Fruit fly (Drosophila melanogaster) whole organism, wandering third instar larva: ENCODE data around the gene Lrrk.

Experiments
- Abd-B ChIP-seq: fragments of >200 bp; optimal IDR thresholded peaks from 2 replicates; lab custom pipeline; 2017; ENCODE audit warnings: missing biosample characterization, missing genetic modification characterization
- CG32264 ChIP-seq: fragments of 200-800 bp; sonication (Bioruptor generic); optimal IDR thresholded peaks from 2 replicates; lab custom pipeline; 2016; ENCODE audit warnings: missing biosample characterization, missing genetic modification characterization
- CrebA ChIP-seq: fragments of 200-800 bp; sonication (Bioruptor generic); optimal IDR thresholded peaks from 2 replicates; lab custom pipeline; 2016; ENCODE audit warnings: missing biosample characterization, mild to moderate bottlenecking, missing genetic modification characterization, borderline replicate concordance
- Dfd ChIP-seq: fragments of >200 bp; optimal IDR thresholded peaks from 2 replicates; lab custom pipeline; 2017; ENCODE audit warnings: missing biosample characterization, missing genetic modification characterization
- Dif ChIP-seq: fragments of 200-275, 200-300 bp; sonication (Bioruptor generic); optimal IDR thresholded peaks from 2 replicates; lab custom pipeline; 2018; ENCODE audit warnings: missing biosample characterization, missing genetic modification characterization; ENCODE audit not compliant: partially characterized antibody
- GATAd ChIP-seq: sonication (Bioruptor generic); optimal IDR thresholded peaks from 2 replicates; lab custom pipeline; 2016; ENCODE audit warnings: missing biosample characterization, missing genetic modification characterization
- HLH106 ChIP-seq: fragments of 200-800 bp; optimal IDR thresholded peaks from 3 replicates; lab custom pipeline; 2019; ENCODE audit warnings: missing biosample characterization, mild to moderate bottlenecking, missing genetic modification characterization, moderate library complexity
- Hnf4 ChIP-seq: fragments of 200-800 bp; sonication (Bioruptor generic); optimal IDR thresholded peaks from 2 replicates; lab custom pipeline; 2016; ENCODE audit warnings: missing biosample characterization, mild to moderate bottlenecking, missing genetic modification characterization
- Hr78 ChIP-seq: fragments of >200 bp; optimal IDR thresholded peaks from 2 replicates; lab custom pipeline; 2017; ENCODE audit warnings: missing biosample characterization, missing genetic modification characterization
- Hr83 ChIP-seq: fragments of 200-300 bp; sonication (Bioruptor generic); optimal IDR thresholded peaks from 2 replicates; lab custom pipeline; 2016; ENCODE audit warnings: missing biosample characterization, mild to moderate bottlenecking, missing genetic modification characterization, moderate library complexity; ENCODE audit not compliant: poor library complexity, severe bottlenecking
- Jra ChIP-seq: sonication (Bioruptor generic); optimal IDR thresholded peaks from 2 replicates; lab custom pipeline; 2016; ENCODE audit warnings: missing biosample characterization, missing genetic modification characterization
- Myc ChIP-seq: fragments of >200 bp; optimal IDR thresholded peaks from 2 replicates; lab custom pipeline; 2017
- N ChIP-seq: fragments of >200 bp; optimal IDR thresholded peaks from 2 replicates; lab custom pipeline; 2018; ENCODE audit warnings: missing biosample characterization, missing external identifiers, missing genetic modification characterization
- Sp1 ChIP-seq: fragments of 200-800 bp; sonication (Bioruptor generic); optimal IDR thresholded peaks from 3 replicates; lab custom pipeline; 2019; ENCODE audit warnings: missing biosample characterization, mild to moderate bottlenecking, missing genetic modification characterization, moderate library complexity
- br ChIP-seq: fragments of 200-800 bp; sonication (Bioruptor generic); optimal IDR thresholded peaks from 2 replicates; lab custom pipeline; 2016; ENCODE audit warnings: missing biosample characterization, missing genetic modification characterization
- brk ChIP-seq: fragments of 200-800 bp; sonication (Bioruptor generic); optimal IDR thresholded peaks from 2 replicates; lab custom pipeline; 2016; ENCODE audit warnings: missing biosample characterization, mild to moderate bottlenecking, missing genetic modification characterization
- dl ChIP-seq, 2 experiments: fragments of 175-275, 200-275 bp in 1 of 2; fragments of 200-275 bp in 1 of 2; sonication (Bioruptor generic); optimal IDR thresholded peaks; lab custom pipeline; 2018; ENCODE audit warnings: mild to moderate bottlenecking in 2 of 2, missing biosample characterization in 2 of 2, missing genetic modification characterization in 2 of 2, moderate library complexity in 2 of 2; ENCODE audit not compliant: partially characterized antibody in 2 of 2, insufficient read depth in 1 of 2
- dmrt93B ChIP-seq: fragments of 200-800 bp; sonication (Bioruptor generic); optimal IDR thresholded peaks from 2 replicates; lab custom pipeline; 2018; ENCODE audit warnings: missing biosample characterization, mild to moderate bottlenecking, missing genetic modification characterization
- dsf ChIP-seq: sonication (Bioruptor generic); optimal IDR thresholded peaks from 2 replicates; lab custom pipeline; 2016; ENCODE audit warnings: missing biosample characterization, missing genetic modification characterization, borderline replicate concordance
- foxo ChIP-seq, 2 experiments: fragments of 200-800 bp; sonication (Bioruptor generic); optimal IDR thresholded peaks; 2 replicates in 1 of 2; 3 replicates in 1 of 2; lab custom pipeline; 2016 to 2017; ENCODE audit warnings: missing biosample characterization in 2 of 2, missing genetic modification characterization in 2 of 2
- fru ChIP-seq: fragments of 200-800 bp; sonication (Bioruptor generic); optimal IDR thresholded peaks from 3 replicates; lab custom pipeline; 2016; ENCODE audit warnings: missing biosample characterization, mild to moderate bottlenecking, missing genetic modification characterization
- h ChIP-seq: fragments of 200-800 bp; sonication (Bioruptor generic); optimal IDR thresholded peaks from 3 replicates; lab custom pipeline; 2016; ENCODE audit warnings: missing biosample characterization, mild to moderate bottlenecking, missing genetic modification characterization
- jim ChIP-seq: fragments of 175-275, 200-325 bp; sonication (Bioruptor generic); optimal IDR thresholded peaks from 2 replicates; lab custom pipeline; 2016; ENCODE audit warnings: missing biosample characterization, mild to moderate bottlenecking, missing genetic modification characterization
- lola ChIP-seq: fragments of >200 bp; optimal IDR thresholded peaks from 2 replicates; lab custom pipeline; 2017; ENCODE audit warnings: missing biosample characterization, missing genetic modification characterization
- rgr ChIP-seq: fragments of 200-800 bp; sonication (Bioruptor generic); optimal IDR thresholded peaks from 3 replicates; lab custom pipeline; 2016; ENCODE audit warnings: missing biosample characterization, mild to moderate bottlenecking, missing genetic modification characterization
- sage ChIP-seq: fragments of 200-800 bp; sonication (Bioruptor generic); optimal IDR thresholded peaks from 2 replicates; lab custom pipeline; 2016; ENCODE audit warnings: missing biosample characterization, mild to moderate bottlenecking, missing genetic modification characterization
- usp ChIP-seq: fragments of >200 bp; optimal IDR thresholded peaks from 2 replicates; lab custom pipeline; 2017; ENCODE audit warnings: missing biosample characterization, missing genetic modification characterization
- woc ChIP-seq: sonication (Bioruptor generic); optimal IDR thresholded peaks from 2 replicates; lab custom pipeline; 2016; ENCODE audit warnings: missing biosample characterization, mild to moderate bottlenecking, missing genetic modification characterization

Gene Lrrk

dm6 chr3R:20659804-20660203 lies 24.5 kb downstream of the Lrrk start, which contains the start of gene Nep4:
Gene Nep4, minus strand, starts transcription at chr3R:20659904.
- no peak for TF ChIP-seq Dfd
- TF ChIP-seq CG32264 (GFP tag; lab: Kevin White, UChicago): no peak
- TF ChIP-seq Hr83: no peak
- no peak for TF ChIP-seq h (GFP tag; lab: Kevin White, UChicago)
- no peak for TF ChIP-seq woc (GFP tag; lab: Kevin White, UChicago)
- no peak for TF ChIP-seq dmrt93B (GFP tag; lab: Kevin White, UChicago)
- no peak for TF ChIP-seq brk (GFP tag; lab: Kevin White, UChicago)
- TF ChIP-seq br (GFP tag; lab: Kevin White, UChicago): no peak

dm6 chr3R:20669040-20669621 lies 33.9 kb downstream of the Lrrk start, which contains the start of gene Cpr92F:
Gene Cpr92F, plus strand, starts transcription at chr3R:20669571.
- no peak for TF ChIP-seq HLH106 (tag; lab: Kevin White, UChicago)
- no peak for TF ChIP-seq foxo (GFP tag; optimal IDR thresholded peaks at IDR 0.05; lab: Kevin White, UChicago)
- no peak for TF ChIP-seq CrebA
- TF ChIP-seq Jra (GFP tag; lab: Kevin White, UChicago): no peak
- no peak for TF ChIP-seq Abd-B (GFP tag; lab: Kevin White, UChicago)
- no peak for TF ChIP-seq Dif (GFP tag; lab: Kevin White, UChicago)
- TF ChIP-seq dsf (GFP tag; lab: Kevin White, UChicago): no peak
- TF ChIP-seq N (GFP tag; lab: Kevin White, UChicago): no peak
- TF ChIP-seq Hr78 (GFP tag; lab: Kevin White, UChicago): no peak
- no peak for TF ChIP-seq GATAd (GFP tag; lab: Kevin White, UChicago)
- no peak for TF ChIP-seq lola (GFP tag; lab: Kevin White, UChicago)
- no peak for TF ChIP-seq rgr (GFP tag; lab: Kevin White, UChicago)
- no peak for TF ChIP-seq Hr83
- TF ChIP-seq, all 38 proteins: peak for 0

- TF ChIP-seq br (GFP tag; lab: Kevin White, UChicago): no peak
- no peak for TF ChIP-seq jim (GFP tag; lab: Kevin White, UChicago)
- peak; percentile 75 for TF ChIP-seq Myc (lab: Kevin White, UChicago)
- no peak for TF ChIP-seq Hr78 (GFP tag; lab: Kevin White, UChicago)
- TF ChIP-seq Hr83: no peak
- no peak for TF ChIP-seq Hnf4 (GFP tag; lab: Kevin White, UChicago)
- no peak for TF ChIP-seq lola (GFP tag; lab: Kevin White, UChicago)
- TF ChIP-seq N (GFP tag; lab: Kevin White, UChicago): peak; percentile 38
- no peak for TF ChIP-seq dl (GFP tag; optimal IDR thresholded peaks at IDR 0.05; lab: Kevin White, UChicago; ENCODE audit: insufficient read depth in 1 of 2, partially characterized antibody in 2 of 2)
- TF ChIP-seq foxo (GFP tag; optimal IDR thresholded peaks at IDR 0.05; lab: Kevin White, UChicago): no peak
- TF ChIP-seq GATAd (GFP tag; lab: Kevin White, UChicago): no peak
- no peak for TF ChIP-seq Dif (GFP tag; lab: Kevin White, UChicago)
- no peak for TF ChIP-seq usp (GFP tag; lab: Kevin White, UChicago)
- TF ChIP-seq sage (GFP tag; lab: Kevin White, UChicago): no peak
Measured at dm6 chr3R:20675772-20676171, 40.5 kb downstream of the Lrrk start.

- no peak for TF ChIP-seq rgr (GFP tag; lab: Kevin White, UChicago)
- no peak for TF ChIP-seq Dfd
- no peak for TF ChIP-seq fru (GFP tag; lab: Kevin White, UChicago)
- no peak for TF ChIP-seq GATAd (GFP tag; lab: Kevin White, UChicago)
- no peak for TF ChIP-seq Myc (lab: Kevin White, UChicago)
- TF ChIP-seq Jra (GFP tag; lab: Kevin White, UChicago): no peak
- TF ChIP-seq CG32264 (GFP tag; lab: Kevin White, UChicago): no peak
- no peak for TF ChIP-seq lola (GFP tag; lab: Kevin White, UChicago)
- no peak for TF ChIP-seq Hnf4 (GFP tag; lab: Kevin White, UChicago)
- TF ChIP-seq N (GFP tag; lab: Kevin White, UChicago): no peak
- TF ChIP-seq Sp1: no peak
- TF ChIP-seq Hr83: no peak
- no peak for TF ChIP-seq jim (GFP tag; lab: Kevin White, UChicago)
Measured at dm6 chr3R:20677251-20677650, 42.0 kb downstream of the Lrrk start, which contains the start of gene CG4000. Gene CG4000, minus strand, starts transcription at chr3R:20677351.
